Worm (Caenorhabditis elegans) whole organism, L2 larva: Measurements from ENCODE around the gene col-123.

Experiments
- C34F6.9 ChIP-seq: fragments of 150-350 bp; optimal IDR thresholded peaks from 2 replicates; lab custom pipeline; 2014; ENCODE audit warnings: missing biosample characterization, missing genetic modification characterization
- R02D3.7 ChIP-seq: fragments of 150-350 bp; optimal IDR thresholded peaks from 2 replicates; lab custom pipeline; 2014; ENCODE audit warnings: missing biosample characterization, missing genetic modification characterization
- Y55F3AM.14 ChIP-seq: fragments of 200-800 bp; sonication (Bioruptor generic); optimal IDR thresholded peaks from 2 replicates; lab custom pipeline; 2018; ENCODE audit warnings: mild to moderate bottlenecking, missing genetic modification characterization, missing compliant biosample characterization
- ZK546.5 ChIP-seq: sonication (generic microtip); optimal IDR thresholded peaks from 2 replicates; lab custom pipeline; 2017; ENCODE audit warnings: missing biosample characterization, missing genetic modification characterization
- alr-1 ChIP-seq: fragments of 150-350 bp; optimal IDR thresholded peaks from 2 replicates; lab custom pipeline; 2014; ENCODE audit warnings: missing biosample characterization, missing genetic modification characterization
- aly-2 ChIP-seq: fragments of 150-350 bp; optimal IDR thresholded peaks from 2 replicates; lab custom pipeline; 2014; ENCODE audit warnings: missing biosample characterization, missing genetic modification characterization
- ama-1 ChIP-seq: fragments of 150-350 bp; optimal IDR thresholded peaks from 2 replicates; lab custom pipeline; 2018; ENCODE audit warnings: inconsistent platforms
- blmp-1 ChIP-seq: sonication (generic microtip); optimal IDR thresholded peaks from 2 replicates; lab custom pipeline; 2017; ENCODE audit warnings: missing genetic modification characterization, mild to moderate bottlenecking, missing compliant biosample characterization, antibody characterized with exemption, moderate library complexity; ENCODE audit not compliant: insufficient read depth
- ceh-16 ChIP-seq: fragments of 150-350 bp; optimal IDR thresholded peaks from 2 replicates; lab custom pipeline; 2014; ENCODE audit warnings: missing biosample characterization, missing genetic modification characterization
- ceh-82 ChIP-seq: fragments of 150-350 bp; optimal IDR thresholded peaks from 2 replicates; lab custom pipeline; 2014; ENCODE audit warnings: missing biosample characterization, missing genetic modification characterization
- elt-1 ChIP-seq: fragments of 150-350 bp; optimal IDR thresholded peaks from 2 replicates; lab custom pipeline; 2014; ENCODE audit warnings: missing biosample characterization, missing genetic modification characterization
- elt-3 ChIP-seq: sonication (generic microtip); optimal IDR thresholded peaks from 2 replicates; lab custom pipeline; 2017; ENCODE audit warnings: missing biosample characterization, missing genetic modification characterization
- fos-1 ChIP-seq: fragments of 150-350 bp; optimal IDR thresholded peaks from 2 replicates; lab custom pipeline; 2014; ENCODE audit warnings: missing biosample characterization, missing genetic modification characterization
- gmeb-1 ChIP-seq: fragments of 150-350 bp; optimal IDR thresholded peaks from 2 replicates; lab custom pipeline; 2014; ENCODE audit warnings: missing biosample characterization, missing genetic modification characterization
- lin-39 ChIP-seq: fragments of 150-350 bp; optimal IDR thresholded peaks from 2 replicates; lab custom pipeline; 2014; ENCODE audit warnings: missing biosample characterization, missing genetic modification reagents, missing genetic modification characterization
- mbf-1 ChIP-seq: sonication (generic microtip); optimal IDR thresholded peaks from 2 replicates; lab custom pipeline; 2017; ENCODE audit warnings: missing biosample characterization, missing genetic modification characterization
- nhr-10 ChIP-seq: sonication (generic microtip); optimal IDR thresholded peaks from 2 replicates; lab custom pipeline; 2017; ENCODE audit warnings: missing biosample characterization, missing genetic modification characterization
- nhr-11 ChIP-seq: fragments of 150-350 bp; optimal IDR thresholded peaks from 2 replicates; lab custom pipeline; 2014; ENCODE audit warnings: missing biosample characterization, missing genetic modification characterization
- nhr-12 ChIP-seq: fragments of 150-350 bp; optimal IDR thresholded peaks from 2 replicates; lab custom pipeline; 2014; ENCODE audit warnings: missing biosample characterization, missing genetic modification characterization
- nhr-129 ChIP-seq: fragments of 150-350 bp; optimal IDR thresholded peaks from 2 replicates; lab custom pipeline; 2014; ENCODE audit warnings: missing biosample characterization, missing genetic modification characterization
- nhr-23 ChIP-seq: fragments of 150-350 bp; optimal IDR thresholded peaks from 2 replicates; lab custom pipeline; 2014; ENCODE audit warnings: missing biosample characterization, missing genetic modification reagents, missing genetic modification characterization
- nhr-77 ChIP-seq: fragments of 150-350 bp; optimal IDR thresholded peaks from 2 replicates; lab custom pipeline; 2014; ENCODE audit warnings: missing biosample characterization, missing genetic modification characterization
- peb-1 ChIP-seq: fragments of 150-350 bp; optimal IDR thresholded peaks from 2 replicates; lab custom pipeline; 2014; ENCODE audit warnings: missing biosample characterization, missing genetic modification characterization
- sma-3 ChIP-seq: sonication (generic microtip); optimal IDR thresholded peaks from 2 replicates; lab custom pipeline; 2016; ENCODE audit warnings: missing genetic modification reagents, missing genetic modification characterization, missing compliant biosample characterization
- sma-9 ChIP-seq, 2 experiments: fragments of 150-350 bp in 1 of 2; sonication (generic microtip) in 1 of 2; optimal IDR thresholded peaks; 2 replicates each; lab custom pipeline; 2014 to 2016; ENCODE audit warnings: missing genetic modification characterization in 2 of 2, mild to moderate bottlenecking in 1 of 2, missing biosample characterization in 1 of 2, missing compliant biosample characterization in 1 of 2, missing genetic modification reagents in 1 of 2, moderate library complexity in 1 of 2
- snpc-4 ChIP-seq: fragments of 150-350 bp; optimal IDR thresholded peaks from 2 replicates; lab custom pipeline; 2014; ENCODE audit warnings: missing biosample characterization, missing genetic modification characterization
- unc-55 ChIP-seq: fragments of 150-350 bp; sonication (generic microtip); optimal IDR thresholded peaks from 3 replicates; lab custom pipeline; 2014; ENCODE audit warnings: missing biosample characterization, missing genetic modification reagents, missing genetic modification characterization
- unc-62 ChIP-seq: fragments of 150-350 bp; optimal IDR thresholded peaks from 2 replicates; lab custom pipeline; 2014; ENCODE audit warnings: missing biosample characterization, missing genetic modification reagents, missing genetic modification characterization
- zag-1 ChIP-seq: fragments of 150-350 bp; optimal IDR thresholded peaks from 2 replicates; lab custom pipeline; 2014; ENCODE audit warnings: missing biosample characterization, missing genetic modification characterization
- ztf-1 ChIP-seq: fragments of 200-800 bp; sonication (Bioruptor generic); conservative IDR thresholded peaks from 2 replicates; pipeline ENCODE4 v1.3.6; 2022; ENCODE audit warnings: missing genetic modification characterization, missing compliant biosample characterization
- ztf-11 ChIP-seq: sonication (generic microtip); optimal IDR thresholded peaks from 2 replicates; lab custom pipeline; 2017; ENCODE audit warnings: missing biosample characterization, missing genetic modification characterization
- ztf-4 ChIP-seq: fragments of 150-350 bp; optimal IDR thresholded peaks from 2 replicates; lab custom pipeline; 2014; ENCODE audit warnings: missing biosample characterization, missing genetic modification characterization

Gene col-123

DNA sequence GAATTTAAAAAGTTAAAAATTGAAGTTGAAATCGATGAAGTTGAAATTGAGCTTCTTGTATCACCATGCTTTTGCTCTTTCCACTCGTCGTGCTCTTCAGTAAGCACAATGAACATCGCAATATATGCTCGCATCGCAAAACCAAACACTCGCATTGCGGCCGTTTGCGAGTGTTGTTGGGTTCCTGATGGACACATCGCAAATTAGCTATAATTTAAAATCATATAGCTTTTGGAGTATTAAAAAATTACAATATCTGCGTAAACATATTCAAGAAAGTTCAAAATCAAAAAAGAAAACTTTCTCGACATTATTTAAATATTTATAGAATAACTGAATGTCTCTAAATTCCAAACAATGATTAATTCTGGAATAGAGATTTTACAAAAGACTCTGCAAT, 20.4 kb downstream of the col-123 start, which contains the start of gene K07F5.17:
Gene K07F5.17 (plus strand): TSS at position 301 of the 400 bp plus-strand sequence.
- no peak for TF ChIP-seq C34F6.9 (tag; lab: Kevin White, UChicago)
- no peak for TF ChIP-seq ceh-82 (tag; lab: Kevin White, UChicago)
- TF ChIP-seq ztf-11: no peak
- TF ChIP-seq gmeb-1: no peak
- TF ChIP-seq mbf-1 (tag; lab: Kevin White, UChicago): no peak
- no peak for TF ChIP-seq elt-3 (tag; lab: Kevin White, UChicago)
- no peak for TF ChIP-seq ztf-1 (GFP tag; lab: Robert Waterston, UW)
- no peak for TF ChIP-seq ceh-16
- no peak for TF ChIP-seq ZK546.5 (tag; lab: Kevin White, UChicago)
- TF ChIP-seq peb-1 (tag; lab: Kevin White, UChicago): no peak

DNA sequence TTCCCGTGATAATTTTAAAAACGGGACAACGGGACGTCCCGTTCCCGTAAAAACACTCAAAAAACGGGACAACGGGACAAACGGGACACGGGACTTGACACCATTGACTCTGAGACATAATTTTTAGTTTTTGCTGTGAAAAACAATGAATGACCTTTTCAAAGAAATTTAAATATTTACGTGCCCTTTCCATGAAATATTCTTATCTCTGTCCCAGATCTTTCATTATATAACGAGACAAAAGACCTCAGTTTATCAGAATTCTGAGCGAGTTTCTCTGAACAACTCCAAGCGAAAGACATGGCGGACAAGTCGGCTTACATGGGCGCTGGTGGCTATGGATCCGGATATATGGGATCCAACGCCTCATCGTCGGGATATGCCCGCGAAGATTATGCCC, 22.0 kb downstream of the col-123 start, which contains the start of gene nspd-2:
Gene nspd-2 (plus strand): TSS at position 301 of the 400 bp plus-strand sequence.
- TF ChIP-seq zag-1: no peak
- no peak for TF ChIP-seq nhr-23 (tag; lab: Kevin White, UChicago)
- TF ChIP-seq blmp-1 (tag; lab: Kevin White, UChicago): no peak
- no peak for TF ChIP-seq ama-1 (lab: Kevin White, UChicago)

DNA sequence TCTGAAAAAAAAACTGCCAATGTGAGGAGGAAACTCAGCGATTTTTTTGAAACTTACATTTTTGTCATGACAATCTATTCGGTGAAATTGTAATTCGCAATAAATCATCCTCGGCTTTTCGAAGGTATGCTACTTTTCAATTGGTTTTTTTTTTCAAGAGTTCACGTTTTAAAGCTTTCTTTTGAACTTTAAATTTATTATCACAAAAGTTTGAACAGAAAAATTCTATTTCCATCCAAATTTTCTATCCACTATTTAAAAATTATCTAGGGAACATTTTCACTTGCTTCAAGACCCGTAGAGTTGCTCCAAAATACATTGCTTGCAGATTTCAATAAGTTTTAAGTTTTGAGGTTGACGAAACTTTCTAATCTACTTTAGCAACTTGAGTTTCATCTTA, 24.9 kb downstream of the col-123 start, which contains the start of gene K07F5.6:
Gene K07F5.6 (minus strand): TSS at position 101 of the 400 bp plus-strand sequence.
- TF ChIP-seq ztf-4 (no peak), nhr-77 (tag; lab: Kevin White, UChicago) (no peak), sma-3 (no peak), sma-9 (GFP tag; optimal IDR thresholded peaks at IDR 0.05; lab: Kevin White, UChicago) (no peak), sma-9 (tag; optimal IDR thresholded peaks at IDR 0.05; lab: Kevin White, UChicago) (no peak), ama-1 (lab: Kevin White, UChicago) (no peak), nhr-23 (tag; lab: Kevin White, UChicago) (no peak), snpc-4 (tag; lab: Kevin White, UChicago) (no peak), mbf-1 (tag; lab: Kevin White, UChicago) (no peak), alr-1 (tag; lab: Kevin White, UChicago) (no peak), aly-2 (tag; lab: Kevin White, UChicago) (no peak), nhr-12 (tag; lab: Kevin White, UChicago) (no peak), lin-39 (tag; lab: Kevin White, UChicago) (no peak), R02D3.7 (tag; lab: Kevin White, UChicago) (no peak), ZK546.5 (tag; lab: Kevin White, UChicago) (no peak), C34F6.9 (tag; lab: Kevin White, UChicago) (no peak)

DNA sequence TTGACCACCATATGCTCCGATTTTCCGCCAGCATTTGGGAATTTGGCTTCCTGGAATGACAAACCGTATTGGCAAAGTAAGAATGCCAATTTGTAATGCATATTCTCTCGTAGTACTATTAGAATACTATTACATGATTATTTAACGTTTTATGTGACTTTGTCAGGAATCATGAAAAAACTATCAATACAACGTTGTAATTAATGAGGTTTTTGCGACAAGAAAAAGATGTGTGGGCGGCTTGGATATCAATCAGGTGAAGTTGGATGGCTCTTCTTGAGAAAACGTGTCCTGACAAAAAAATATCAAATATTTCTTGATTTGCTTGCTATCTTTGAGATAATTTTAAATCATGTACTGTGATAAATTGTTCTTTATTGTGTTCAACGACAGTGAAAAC, 26.4 kb downstream of the col-123 start, which contains the start of gene K07F5.7:
Gene K07F5.7 (minus strand): TSS at position 101 of the 400 bp plus-strand sequence.
- TF ChIP-seq lin-39 (tag; lab: Kevin White, UChicago): no peak
- no peak for TF ChIP-seq sma-3

DNA sequence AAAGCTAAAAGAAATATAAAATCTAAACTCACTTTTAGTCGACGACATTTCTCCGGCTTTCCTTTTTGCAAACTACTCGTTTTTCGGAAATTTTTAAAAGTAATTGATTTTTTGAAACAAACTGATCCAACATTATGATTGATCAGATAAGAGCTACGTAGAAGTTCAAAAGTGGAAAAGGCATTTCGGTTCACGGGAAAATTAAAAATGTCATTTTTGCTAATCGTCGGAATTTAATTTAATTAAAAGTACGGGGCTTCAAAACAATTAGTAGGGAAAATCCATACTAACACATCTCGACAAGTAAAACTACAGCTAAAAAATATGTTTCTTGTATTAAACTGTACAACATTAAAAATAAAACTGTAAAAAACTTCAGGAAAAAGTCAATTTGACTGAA, 27.9 kb downstream of the col-123 start, which contains the start of gene K07F5.8:
Gene K07F5.8 (minus strand): TSS at position 101 of the 400 bp plus-strand sequence.
- TF ChIP-seq ztf-11 (no peak), gmeb-1 (no peak), Y55F3AM.14 (GFP tag; lab: Kevin White, UChicago) (no peak), fos-1 (tag; lab: Kevin White, UChicago) (no peak), ZK546.5 (tag; lab: Kevin White, UChicago) (no peak), nhr-10 (tag; lab: Kevin White, UChicago) (no peak), elt-1 (tag; lab: Kevin White, UChicago) (no peak), unc-55 (GFP tag; lab: Kevin White, UChicago) (no peak), nhr-129 (tag; lab: Kevin White, UChicago) (no peak), unc-62 (GFP tag; lab: Kevin White, UChicago) (no peak), snpc-4 (tag; lab: Kevin White, UChicago) (no peak), C34F6.9 (tag; lab: Kevin White, UChicago) (no peak), nhr-11 (tag; lab: Kevin White, UChicago) (no peak)

DNA sequence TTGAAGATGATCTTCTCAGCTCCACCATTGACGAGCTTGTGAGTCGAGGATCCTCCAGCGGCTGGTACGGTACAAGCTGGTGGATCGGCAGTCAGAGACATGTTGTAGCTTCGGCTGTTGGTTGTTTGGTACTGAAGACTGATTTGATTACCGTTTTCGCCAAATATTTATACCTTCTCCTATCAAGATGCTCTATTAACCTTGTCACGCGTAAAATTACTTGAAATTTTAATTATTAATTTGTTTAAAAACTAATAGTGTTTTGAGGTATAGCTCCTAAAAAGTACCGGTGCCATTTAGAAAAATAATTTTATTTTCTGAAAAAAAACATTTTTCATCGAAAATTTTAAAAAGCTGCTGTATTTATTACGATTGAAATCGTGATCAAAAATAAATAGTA, 29.2 kb downstream of the col-123 start, which contains the start of gene ssp-10:
Gene ssp-10 (minus strand): TSS at position 101 of the 400 bp plus-strand sequence.
- TF ChIP-seq unc-62 (GFP tag; lab: Kevin White, UChicago): no peak
- TF ChIP-seq sma-9 (GFP tag; optimal IDR thresholded peaks at IDR 0.05; lab: Kevin White, UChicago): no peak
- TF ChIP-seq sma-9 (tag; optimal IDR thresholded peaks at IDR 0.05; lab: Kevin White, UChicago): no peak
